Fruit fly (Drosophila melanogaster): ENCODE measurements around the gene CG1537.

Gene CG1537

dm6 chrX:11087384-11087783 is 24.4 kb upstream of the CG1537 start (continued):
- TF ChIP-seq CG6654 (GFP tag; optimal IDR thresholded peaks at IDR 0.05) (no peak), CG15601 (tag; optimal IDR thresholded peaks at IDR 0.05) (no peak), p53 (GFP tag; optimal IDR thresholded peaks at IDR 0.05) (no peak), CG8924 (tag; optimal IDR thresholded peaks at IDR 0.05) (no peak), CG32767 (GFP tag; IDR thresholded peaks at IDR 0.05) (no peak), Atf3 (GFP tag; optimal IDR thresholded peaks at IDR 0.05) (no peak), Hand (GFP tag; optimal IDR thresholded peaks at IDR 0.05) (no peak), Hmr (GFP tag; optimal IDR thresholded peaks at IDR 0.05) (peak; percentile 0), CG3407 (GFP tag; optimal IDR thresholded peaks at IDR 0.05) (no peak), CHES-1-like (GFP tag; optimal IDR thresholded peaks at IDR 0.05) (no peak), CG12219 (GFP tag; optimal IDR thresholded peaks at IDR 0.05) (no peak), pan (optimal IDR thresholded peaks at IDR 0.05) (no peak), pan (GFP tag; optimal IDR thresholded peaks at IDR 0.05 in 1 of 2, IDR thresholded peaks at IDR 0.05 in 1 of 2) (peak in 1 of 2 experiments; percentile 42), grn (GFP tag; optimal IDR thresholded peaks at IDR 0.05) (no peak), CG3726 (GFP tag; IDR thresholded peaks at IDR 0.05) (no peak), sisA (GFP tag; IDR thresholded peaks at IDR 0.05) (no peak), pho (GFP tag; optimal IDR thresholded peaks at IDR 0.05) (no peak), Kr (GFP tag; optimal IDR thresholded peaks at IDR 0.05) (no peak), unpg (GFP tag; optimal IDR thresholded peaks at IDR 0.05) (peak; percentile 0), gcm2 (GFP tag; optimal IDR thresholded peaks at IDR 0.05) (no peak), HLH4C (GFP tag; IDR thresholded peaks at IDR 0.05; ENCODE audit: partially characterized antibody) (no peak), H15 (GFP tag; IDR thresholded peaks at IDR 0.05) (no peak), ci (GFP tag; IDR thresholded peaks at IDR 0.05) (peak; percentile 43; the same call in 1 of the 3 replicates), CG17328 (GFP tag; IDR thresholded peaks at IDR 0.05) (0 out of 2 replicates have a peak, but pooled peaks have one; percentile 27), CG6254 (GFP tag; optimal IDR thresholded peaks at IDR 0.05) (no peak)

DNA sequence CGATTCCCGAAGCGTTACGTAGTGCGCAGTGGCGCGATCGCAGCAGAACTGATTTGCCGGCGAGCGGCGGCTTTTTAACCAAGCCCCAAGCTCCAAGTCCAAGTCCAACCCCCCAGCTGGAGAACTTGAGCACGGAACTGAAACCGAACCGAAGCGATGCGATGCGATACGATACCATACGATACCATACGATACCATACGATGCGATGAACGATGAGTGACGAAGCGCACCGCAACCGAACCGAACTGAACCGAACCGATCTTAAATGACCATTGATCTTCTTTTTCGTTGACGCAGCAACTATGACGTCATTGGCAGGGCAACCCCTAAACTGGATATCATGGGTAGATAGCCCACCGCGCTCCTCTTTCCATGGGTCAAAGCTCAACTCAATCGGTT is 23.3 kb upstream of the CG1537 start, which contains the start of gene sev:
TSS of gene sev (minus strand) at position 50 of the 400 bp plus-strand sequence.
- TF ChIP-seq Meics (GFP tag; optimal IDR thresholded peaks at IDR 0.05), result peak; percentile 75
- TF ChIP-seq lbe (GFP tag; optimal IDR thresholded peaks at IDR 0.05), result no peak
- peak; percentile 23 for TF ChIP-seq BEAF-32 (GFP tag; optimal IDR thresholded peaks at IDR 0.05)
- peak; percentile 36 for TF ChIP-seq CG15514 (GFP tag; optimal IDR thresholded peaks at IDR 0.05)
- peak; percentile 16 for TF ChIP-seq Med (GFP tag)
- TF ChIP-seq eve (GFP tag; optimal IDR thresholded peaks at IDR 0.05), result no peak
- TF ChIP-seq Deaf1 (tag; optimal IDR thresholded peaks at IDR 0.05), result peak; percentile 78

DNA sequence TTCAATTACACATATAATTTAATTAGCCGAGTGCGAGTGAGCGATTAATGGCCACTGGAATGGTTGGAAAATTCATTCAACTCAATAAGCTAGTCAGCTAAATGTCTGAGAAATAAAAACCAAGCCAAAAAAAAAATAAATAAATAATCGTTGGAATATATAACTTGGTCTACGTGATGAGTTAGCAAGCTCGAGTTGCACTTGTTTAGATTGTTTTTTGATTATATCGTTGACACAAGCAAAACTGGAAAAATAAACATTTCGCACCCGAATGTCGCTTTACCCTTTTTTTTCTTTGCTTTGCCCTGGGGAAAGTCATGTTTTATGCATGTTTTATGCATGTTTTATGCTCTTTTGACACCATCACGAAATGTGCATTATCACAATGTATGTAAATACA is 20.0 kb upstream of the CG1537 start:
- TF ChIP-seq peb (GFP tag; IDR thresholded peaks at IDR 0.05) (no peak), CG8478 (optimal IDR thresholded peaks at IDR 0.05) (no peak), CG17186 (GFP tag; optimal IDR thresholded peaks at IDR 0.05) (no peak), lov (optimal IDR thresholded peaks at IDR 0.05) (no peak), lov (GFP tag; IDR thresholded peaks at IDR 0.05) (no peak), CG32772 (GFP tag; IDR thresholded peaks at IDR 0.05) (no peak), hbn (GFP tag; IDR thresholded peaks at IDR 0.05; ENCODE audit: partially characterized antibody) (no peak), CG8281 (tag; optimal IDR thresholded peaks at IDR 0.05) (no peak), ranshi (GFP tag; IDR thresholded peaks at IDR 0.05) (no peak), CG14965 (GFP tag; optimal IDR thresholded peaks at IDR 0.05; ENCODE audit: borderline replicate concordance) (no peak), CG31388 (GFP tag; optimal IDR thresholded peaks at IDR 0.05) (no peak), bsh (GFP tag; optimal IDR thresholded peaks at IDR 0.05) (no peak), row (GFP tag; IDR thresholded peaks at IDR 0.05) (no peak), ind (GFP tag; optimal IDR thresholded peaks at IDR 0.05) (no peak), Ets65A (GFP tag) (no peak), CG9817 (tag; optimal IDR thresholded peaks at IDR 0.05) (no peak)
